Worm (Caenorhabditis elegans): ENCODE data around the gene B0281.3.
"Not testable (repeated sequence)": the region's sequence is repeated elsewhere in the genome, so short reads cannot be mapped to it uniquely, and the experiment has no call there.

- TF ChIP-seq ceh-100 (GFP tag; IDR thresholded peaks at IDR 0.05); athp-1 (tag; optimal IDR thresholded peaks at IDR 0.05); ama-1 (optimal IDR thresholded peaks at IDR 0.05); ama-1 (GFP tag; optimal IDR thresholded peaks at IDR 0.05); nfyb-1 (GFP tag; IDR thresholded peaks at IDR 0.05); lin-54 (GFP tag; optimal IDR thresholded peaks at IDR 0.05); ztf-25 (GFP tag; IDR thresholded peaks at IDR 0.05); aptf-3 (GFP tag; IDR thresholded peaks at IDR 0.05); ets-4 (GFP tag; optimal IDR thresholded peaks at IDR 0.05); attf-3 (GFP tag; conservative IDR thresholded peaks at IDR 0.05); pha-4 (tag; optimal IDR thresholded peaks at IDR 0.05); B0336.3 (GFP tag; IDR thresholded peaks at IDR 0.05); Y56A3A.18 (GFP tag; IDR thresholded peaks at IDR 0.05): not testable (repeated sequence)
Observed at ce11 chrII:2348005-2348404, 41.2 kb downstream of the B0281.3 start.

All from whole organism, young adult.